Fruit fly (Drosophila melanogaster) whole organism, embryonic: ENCODE measurements around the gene Lrr47.

Experiments
- B-H1 ChIP-seq: fragments of 200-800 bp; sonication (Bioruptor generic); IDR thresholded peaks from 3 replicates; pipeline ENCODE4 v1.3.6; 2022; ENCODE audit warnings: missing biosample characterization, missing genetic modification characterization
- Bdp1 ChIP-seq: fragments of 200-800 bp; sonication (Bioruptor generic); optimal IDR thresholded peaks from 3 replicates; lab custom pipeline; 2016; ENCODE audit warnings: missing biosample characterization, missing genetic modification characterization
- CG10274 ChIP-seq: fragments of 200-800 bp; sonication (Bioruptor generic); optimal IDR thresholded peaks from 3 replicates; lab custom pipeline; 2017; ENCODE audit warnings: missing biosample characterization, mild to moderate bottlenecking, missing genetic modification characterization
- CG10462 ChIP-seq: fragments of 200-800 bp; sonication (Bioruptor generic); optimal IDR thresholded peaks from 2 replicates; lab custom pipeline; 2016; ENCODE audit warnings: missing biosample characterization, missing genetic modification characterization
- CG12219 ChIP-seq: fragments of 200-800 bp; sonication (Bioruptor generic); optimal IDR thresholded peaks from 3 replicates; lab custom pipeline; 2018; ENCODE audit warnings: missing biosample characterization, mild to moderate bottlenecking, missing genetic modification characterization
- CG12659 ChIP-seq: fragments of 200-800 bp; sonication (Bioruptor generic); optimal IDR thresholded peaks from 3 replicates; lab custom pipeline; 2017; ENCODE audit warnings: mild to moderate bottlenecking, missing biosample characterization, missing genetic modification reagents, missing genetic modification characterization
- CG15011 ChIP-seq: fragments of 200-800 bp; sonication (Bioruptor generic); optimal IDR thresholded peaks from 3 replicates; lab custom pipeline; 2018; ENCODE audit warnings: missing biosample characterization, mild to moderate bottlenecking, missing genetic modification characterization
- CG1529 ChIP-seq: fragments of 200-800 bp; sonication (Bioruptor generic); optimal IDR thresholded peaks from 3 replicates; lab custom pipeline; 2018; ENCODE audit warnings: missing biosample characterization, missing genetic modification characterization
- CG17385 ChIP-seq: fragments of 200-800 bp; sonication (Bioruptor generic); optimal IDR thresholded peaks from 3 replicates; lab custom pipeline; 2018; ENCODE audit warnings: missing biosample characterization, mild to moderate bottlenecking, missing genetic modification characterization
- CG17612 ChIP-seq: fragments of 200-800 bp; sonication (Bioruptor generic); IDR thresholded peaks from 2 replicates; pipeline ENCODE4 v1.3.6; 2022; ENCODE audit warnings: missing biosample characterization, missing genetic modification characterization
- CG17802 ChIP-seq: fragments of 200-800 bp; sonication (Bioruptor generic); optimal IDR thresholded peaks from 2 replicates; lab custom pipeline; 2018; ENCODE audit warnings: missing biosample characterization, mild to moderate bottlenecking, missing genetic modification characterization, moderate library complexity
- CG1832 ChIP-seq: fragments of 200-800 bp; sonication (Bioruptor generic); optimal IDR thresholded peaks from 2 replicates; lab custom pipeline; 2017; ENCODE audit warnings: missing biosample characterization, mild to moderate bottlenecking, missing genetic modification characterization, inconsistent platforms
- CG2116 ChIP-seq: fragments of 200-800 bp; sonication (Bioruptor generic); optimal IDR thresholded peaks from 3 replicates; lab custom pipeline; 2018; ENCODE audit warnings: missing biosample characterization, mild to moderate bottlenecking, missing genetic modification characterization
- CG3065 ChIP-seq: fragments of 200-800 bp; sonication (Bioruptor generic); optimal IDR thresholded peaks from 2 replicates; lab custom pipeline; 2016; ENCODE audit warnings: missing biosample characterization, missing genetic modification characterization
- CG3163 ChIP-seq: fragments of 200-800 bp; sonication (Bioruptor generic); optimal IDR thresholded peaks from 3 replicates; lab custom pipeline; 2016; ENCODE audit warnings: missing biosample characterization, missing genetic modification characterization
- CG32772 ChIP-seq: fragments of 200-800 bp; sonication (Bioruptor generic); IDR thresholded peaks from 2 replicates; pipeline ENCODE4 v1.3.6; 2022; ENCODE audit warnings: missing biosample characterization, missing genetic modification characterization
- CG34422 ChIP-seq: fragments of 200-800 bp; sonication (Bioruptor generic); IDR thresholded peaks from 3 replicates; pipeline ENCODE4 v1.3.6; 2022; ENCODE audit warnings: missing biosample characterization, missing genetic modification characterization
- CG3995 ChIP-seq: fragments of 200-800 bp; sonication (Bioruptor generic); optimal IDR thresholded peaks from 3 replicates; lab custom pipeline; 2016; ENCODE audit warnings: missing biosample characterization, missing genetic modification characterization
- CG4730 ChIP-seq: fragments of 200-800 bp; sonication (Bioruptor generic); IDR thresholded peaks from 2 replicates; pipeline ENCODE4 v1.3.6; 2022; ENCODE audit warnings: missing biosample characterization, missing genetic modification characterization
- CG7786 ChIP-seq: fragments of 200-800 bp; sonication (Bioruptor generic); optimal IDR thresholded peaks from 2 replicates; lab custom pipeline; 2016; ENCODE audit warnings: missing biosample characterization, missing genetic modification characterization
- CG7963 ChIP-seq: fragments of 200-800 bp; sonication (Bioruptor generic); IDR thresholded peaks from 3 replicates; pipeline ENCODE4 v1.3.6; 2022; ENCODE audit warnings: missing biosample characterization, missing genetic modification characterization; ENCODE audit not compliant: partially characterized antibody
- CG8281 ChIP-seq: fragments of 200-800 bp; sonication (Bioruptor generic); optimal IDR thresholded peaks from 2 replicates; lab custom pipeline; 2018; ENCODE audit warnings: missing biosample characterization, mild to moderate bottlenecking, missing genetic modification characterization, moderate library complexity
- CG8478 ChIP-seq: fragments of >200 bp; optimal IDR thresholded peaks from 2 replicates; lab custom pipeline; 2018
- Dll ChIP-seq: fragments of 200-800 bp; sonication (Bioruptor generic); IDR thresholded peaks from 4 replicates; pipeline ENCODE4 v1.3.6; 2022; ENCODE audit warnings: missing biosample characterization, missing genetic modification characterization; ENCODE audit not compliant: partially characterized antibody
- E2f1 ChIP-seq: fragments of 200-800 bp; sonication (Bioruptor generic); IDR thresholded peaks from 2 replicates; pipeline ENCODE4 v1.3.6; 2022; ENCODE audit warnings: missing biosample characterization, missing genetic modification characterization
- Hmx ChIP-seq: fragments of 200-800 bp; sonication (Bioruptor generic); optimal IDR thresholded peaks from 2 replicates; lab custom pipeline; 2016; ENCODE audit warnings: missing biosample characterization, missing genetic modification characterization
- Lpt ChIP-seq: fragments of >200 bp; optimal IDR thresholded peaks from 2 replicates; lab custom pipeline; 2018; ENCODE audit warnings: missing biosample characterization, missing genetic modification characterization
- Mrtf ChIP-seq: fragments of 200-800 bp; sonication (Bioruptor generic); IDR thresholded peaks from 3 replicates; pipeline ENCODE4 v1.3.6; 2022; ENCODE audit warnings: missing biosample characterization, missing genetic modification characterization
- NC2α ChIP-seq: fragments of 200-800 bp; sonication (Bioruptor generic); optimal IDR thresholded peaks from 2 replicates; lab custom pipeline; 2016; ENCODE audit warnings: missing biosample characterization, missing genetic modification characterization
- Nf-YB ChIP-seq: fragments of 200-800 bp; sonication (Bioruptor generic); optimal IDR thresholded peaks from 3 replicates; lab custom pipeline; 2019; ENCODE audit warnings: missing biosample characterization, mild to moderate bottlenecking, missing genetic modification characterization, moderate library complexity
- Opbp ChIP-seq: fragments of 200-800 bp; sonication (Bioruptor generic); IDR thresholded peaks from 3 replicates; pipeline ENCODE4 v1.3.6; 2022; ENCODE audit warnings: missing biosample characterization, missing genetic modification characterization; ENCODE audit not compliant: partially characterized antibody
- Sox100B ChIP-seq: fragments of 200-800 bp; sonication (Bioruptor generic); optimal IDR thresholded peaks from 3 replicates; lab custom pipeline; 2018; ENCODE audit warnings: missing biosample characterization, mild to moderate bottlenecking, missing genetic modification characterization
- Tbp ChIP-seq: fragments of >200 bp; optimal IDR thresholded peaks from 2 replicates; lab custom pipeline; 2018; ENCODE audit warnings: missing biosample characterization, missing genetic modification characterization
- crp ChIP-seq, 2 experiments: fragments of 200-800 bp; sonication (Bioruptor generic); optimal IDR thresholded peaks; 2 replicates in 1 of 2; 3 replicates in 1 of 2; lab custom pipeline; 2017; ENCODE audit warnings: missing biosample characterization in 2 of 2, missing genetic modification characterization in 2 of 2, mild to moderate bottlenecking in 1 of 2, moderate library complexity in 1 of 2
- gcm2 ChIP-seq: fragments of 200-800 bp; sonication (Bioruptor generic); optimal IDR thresholded peaks from 2 replicates; lab custom pipeline; 2016; ENCODE audit warnings: missing biosample characterization, missing genetic modification characterization
- gfzf ChIP-seq: fragments of 200-800 bp; sonication (Bioruptor generic); optimal IDR thresholded peaks from 2 replicates; lab custom pipeline; 2016; ENCODE audit warnings: missing biosample characterization, mild to moderate bottlenecking, missing genetic modification characterization, moderate library complexity
- h ChIP-seq: fragments of >200 bp; optimal IDR thresholded peaks from 2 replicates; lab custom pipeline; 2017
- ham ChIP-seq: fragments of 200-800 bp; sonication (Bioruptor generic); IDR thresholded peaks from 2 replicates; pipeline ENCODE4 v1.3.6; 2022; ENCODE audit warnings: missing biosample characterization, missing genetic modification characterization
- inv ChIP-seq: fragments of 200-800 bp; sonication (Bioruptor generic); IDR thresholded peaks from 2 replicates; pipeline ENCODE4 v1.3.6; 2022; ENCODE audit warnings: missing biosample characterization, missing genetic modification characterization; ENCODE audit not compliant: partially characterized antibody
- jigr1 ChIP-seq: fragments of 200-800 bp; sonication (Bioruptor generic); IDR thresholded peaks from 3 replicates; pipeline ENCODE4 v1.3.6; 2022; ENCODE audit warnings: missing biosample characterization, missing genetic modification characterization
- jumu ChIP-seq: fragments of 200-800 bp; sonication (Bioruptor generic); optimal IDR thresholded peaks from 3 replicates; lab custom pipeline; 2016; ENCODE audit warnings: missing biosample characterization, missing genetic modification characterization
- knrl ChIP-seq: fragments of 200-800 bp; sonication (Bioruptor generic); IDR thresholded peaks from 3 replicates; pipeline ENCODE4 v1.3.6; 2022; ENCODE audit warnings: missing biosample characterization, missing genetic modification characterization; ENCODE audit not compliant: partially characterized antibody
- nmo ChIP-seq: fragments of 200-800 bp; sonication (Bioruptor generic); optimal IDR thresholded peaks from 2 replicates; lab custom pipeline; 2018; ENCODE audit warnings: missing biosample characterization, mild to moderate bottlenecking, missing genetic modification characterization, moderate library complexity
- nom ChIP-seq: fragments of 200-800 bp; sonication (Bioruptor generic); optimal IDR thresholded peaks from 2 replicates; lab custom pipeline; 2017; ENCODE audit warnings: missing biosample characterization, missing genetic modification characterization, mild to moderate bottlenecking, moderate library complexity, missing genetic modification reagents
- otp ChIP-seq: fragments of 200-800 bp; sonication (Bioruptor generic); IDR thresholded peaks from 3 replicates; pipeline ENCODE4, ENCODE4 v1.3.6; 2022; ENCODE audit warnings: missing biosample characterization, missing genetic modification characterization
- ranshi ChIP-seq: fragments of 200-800 bp; sonication (Bioruptor generic); IDR thresholded peaks from 2 replicates; pipeline ENCODE4 v1.3.6; 2022; ENCODE audit warnings: missing biosample characterization, missing genetic modification characterization
- salm ChIP-seq: fragments of 200-800 bp; sonication (Bioruptor generic); optimal IDR thresholded peaks from 2 replicates; lab custom pipeline; 2018; ENCODE audit warnings: missing biosample characterization, mild to moderate bottlenecking, missing genetic modification characterization
- slp2 ChIP-seq: fragments of 200-800 bp; sonication (Bioruptor generic); optimal IDR thresholded peaks from 2 replicates; lab custom pipeline; 2016; ENCODE audit warnings: missing biosample characterization, missing genetic modification characterization
- trem ChIP-seq: fragments of 200-800 bp; optimal IDR thresholded peaks from 3 replicates; lab custom pipeline; 2019; ENCODE audit warnings: missing biosample characterization, mild to moderate bottlenecking, missing genetic modification characterization, moderate library complexity
- zen2 ChIP-seq: fragments of 200-800 bp; sonication (Bioruptor generic); IDR thresholded peaks from 3 replicates; pipeline ENCODE4 v1.3.6; 2022; ENCODE audit warnings: missing biosample characterization, missing genetic modification characterization; ENCODE audit not compliant: partially characterized antibody
- zfh2 ChIP-seq: fragments of 200-800 bp; sonication (Bioruptor generic); optimal IDR thresholded peaks from 2 replicates; lab custom pipeline; 2016; ENCODE audit warnings: missing biosample characterization, missing genetic modification characterization

The Lrr47 gene

DNA sequence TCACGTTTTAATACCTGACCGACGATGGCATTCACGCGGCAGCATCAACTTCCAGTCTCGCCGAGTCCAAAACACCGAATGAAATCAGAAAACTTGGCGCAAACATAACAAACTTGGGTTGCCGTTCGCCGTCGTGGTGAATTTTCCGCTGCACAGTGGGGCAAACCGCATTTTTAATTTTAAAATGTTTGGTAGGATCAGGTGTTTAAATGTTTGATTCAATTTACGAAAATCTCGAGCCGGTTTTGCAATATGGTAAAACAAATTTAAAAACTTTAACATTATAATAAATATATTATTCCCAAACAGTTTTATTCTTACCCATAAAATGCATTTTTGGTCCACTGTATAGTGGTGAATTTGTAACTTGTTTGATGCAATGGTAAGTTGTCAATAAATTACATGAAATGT is 42.9 kb upstream of the Lrr47 start, which contains the start of gene RluA-1 (continued):
- TF ChIP-seq gcm2 (peak; percentile 98), jigr1 (GFP tag; lab: Robert Waterston, UW) (peak; percentile 94), E2f1 (GFP tag; lab: Robert Waterston, UW) (peak; percentile 100), Hmx (peak; percentile 65), Bdp1 (GFP tag; lab: Kevin White, UChicago) (peak; percentile 92), CG32772 (peak; percentile 99), CG1832 (GFP tag; lab: Kevin White, UChicago) (no peak), CG12659 (GFP tag; lab: Kevin White, UChicago) (peak; percentile 100), Mrtf (GFP tag; lab: Robert Waterston, UW) (peak; percentile 99), CG2116 (GFP tag; lab: Kevin White, UChicago) (peak; percentile 92), knrl (peak; percentile 71), CG17802 (peak; percentile 94), CG8478 (lab: Kevin White, UChicago) (no peak), trem (tag; lab: Kevin White, UChicago) (peak; percentile 97), CG8281 (tag; lab: Kevin White, UChicago) (peak; percentile 97), h (no peak), inv (peak; percentile 57), jumu (GFP tag; lab: Kevin White, UChicago) (peak; percentile 84), CG3163 (GFP tag; lab: Kevin White, UChicago) (peak; percentile 76), Lpt (GFP tag; lab: Kevin White, UChicago) (no peak), Tbp (GFP tag; lab: Kevin White, UChicago) (no peak), CG10274 (GFP tag; lab: Kevin White, UChicago) (peak; percentile 92), CG4730 (GFP tag; lab: Robert Waterston, UW) (peak; percentile 99), CG12219 (GFP tag; lab: Kevin White, UChicago) (peak; percentile 99), NC2α (GFP tag; lab: Kevin White, UChicago) (peak; percentile 90), salm (tag; lab: Kevin White, UChicago) (peak; percentile 99), ranshi (GFP tag; lab: Robert Waterston, UW) (peak; percentile 93; the same call in 1 of the 2 replicates), CG7786 (peak; percentile 87), CG15011 (GFP tag; lab: Kevin White, UChicago) (peak; percentile 98), B-H1 (GFP tag; lab: Robert Waterston, UW) (peak; percentile 99), slp2 (peak; percentile 68), otp (peak; percentile 99), zfh2 (GFP tag; lab: Kevin White, UChicago) (peak; percentile 85), CG1529 (GFP tag; lab: Kevin White, UChicago) (peak; percentile 99), Sox100B (GFP tag; lab: Kevin White, UChicago) (peak; percentile 98), crp (GFP tag; optimal IDR thresholded peaks at IDR 0.05; lab: Kevin White, UChicago) (peak; percentile 29 to 75), CG17385 (GFP tag; lab: Kevin White, UChicago) (peak; percentile 99), zen2 (no peak), CG34422 (GFP tag; lab: Robert Waterston, UW) (peak; percentile 100), gfzf (GFP tag; lab: Kevin White, UChicago) (peak; percentile 4), CG3065 (GFP tag; lab: Kevin White, UChicago) (peak; percentile 99), Nf-YB (GFP tag; lab: Kevin White, UChicago) (peak; percentile 91), nom (GFP tag; lab: Kevin White, UChicago) (peak; percentile 93), Dll (GFP tag; lab: Robert Waterston, UW) (peak; percentile 61; the same call in 3 of the 4 replicates), ham (peak; percentile 96), CG17612 (GFP tag; lab: Robert Waterston, UW) (peak; percentile 99), nmo (GFP tag; lab: Kevin White, UChicago) (peak; percentile 100), Opbp (peak; percentile 70), CG3995 (peak; percentile 66), CG7963 (GFP tag; lab: Robert Waterston, UW) (0 out of 3 replicates have a peak, but pooled peaks have one; percentile 48), CG10462 (GFP tag; lab: Kevin White, UChicago) (peak; percentile 99)
